Worm (Caenorhabditis elegans): Measurements from ENCODE around the gene Y49F6B.20.

Gene Y49F6B.20

ce11 chrII:3440641-3440926 lies 29.9 kb downstream of the Y49F6B.20 start, which contains the start of gene C16C8.17:
Gene C16C8.17, plus strand, starts transcription at chrII:3440827.
- TF ChIP-seq mls-2 (tag; optimal IDR thresholded peaks at IDR 0.05) (no peak), sptf-1 (tag; optimal IDR thresholded peaks at IDR 0.05) (no peak), bed-3 (GFP tag; optimal IDR thresholded peaks at IDR 0.05) (no peak), zip-8 (tag; optimal IDR thresholded peaks at IDR 0.05) (no peak), elt-1 (tag; optimal IDR thresholded peaks at IDR 0.05; ENCODE audit: borderline replicate concordance, insufficient read depth) (no peak), ceh-83 (GFP tag; optimal IDR thresholded peaks at IDR 0.05) (no peak), lin-13 (tag; optimal IDR thresholded peaks at IDR 0.05) (no peak), nhr-2 (tag; optimal IDR thresholded peaks at IDR 0.05) (no peak), M03D4.4 (tag; optimal IDR thresholded peaks at IDR 0.05) (no peak), mep-1 (tag; optimal IDR thresholded peaks at IDR 0.05) (no peak), unc-120 (tag; optimal IDR thresholded peaks at IDR 0.05; ENCODE audit: poor library complexity, severe bottlenecking) (no peak), ceh-39 (tag; optimal IDR thresholded peaks at IDR 0.05) (no peak), flh-1 (GFP tag; optimal IDR thresholded peaks at IDR 0.05) (no peak), nhr-12 (tag; optimal IDR thresholded peaks at IDR 0.05) (no peak), drap-1 (GFP tag; optimal IDR thresholded peaks at IDR 0.05) (no peak), nhr-28 (tag; optimal IDR thresholded peaks at IDR 0.05) (no peak), unc-39 (tag; optimal IDR thresholded peaks at IDR 0.05) (no peak), mab-5 (tag; optimal IDR thresholded peaks at IDR 0.05) (no peak), snpc-4 (tag; optimal IDR thresholded peaks at IDR 0.05) (no peak), tbx-8 (GFP tag; optimal IDR thresholded peaks at IDR 0.05) (no peak)

ce11 chrII:3439842-3440640 lies 30.4 kb downstream of the Y49F6B.20 start:
- no peak for TF ChIP-seq M03D4.4 (tag; optimal IDR thresholded peaks at IDR 0.05)
- no peak for TF ChIP-seq tbx-8 (GFP tag; optimal IDR thresholded peaks at IDR 0.05)
- peak; percentile 64 for TF ChIP-seq zip-8 (tag; optimal IDR thresholded peaks at IDR 0.05)

ce11 chrII:3439244-3439698 lies 31.2 kb downstream of the Y49F6B.20 start:
- TF ChIP-seq bed-3 (GFP tag; optimal IDR thresholded peaks at IDR 0.05): peak; percentile 33
- TF ChIP-seq hlh-1 (tag; optimal IDR thresholded peaks at IDR 0.05): no peak
- no peak for TF ChIP-seq unc-39 (tag; optimal IDR thresholded peaks at IDR 0.05)
- TF ChIP-seq ces-1 (GFP tag; optimal IDR thresholded peaks at IDR 0.05): no peak
- TF ChIP-seq elt-3 (tag; optimal IDR thresholded peaks at IDR 0.05): no peak
- peak; percentile 65 for TF ChIP-seq lin-32 (GFP tag; optimal IDR thresholded peaks at IDR 0.05)
- TF ChIP-seq ztf-11 (tag; optimal IDR thresholded peaks at IDR 0.05): no peak
- TF ChIP-seq nhr-2 (tag; optimal IDR thresholded peaks at IDR 0.05): no peak
- no peak for TF ChIP-seq ceh-43 (GFP tag; optimal IDR thresholded peaks at IDR 0.05)
- TF ChIP-seq drap-1 (GFP tag; optimal IDR thresholded peaks at IDR 0.05): peak; percentile 68
- TF ChIP-seq nhr-12 (tag; optimal IDR thresholded peaks at IDR 0.05): no peak
- no peak for TF ChIP-seq blmp-1 (tag; optimal IDR thresholded peaks at IDR 0.05)
- no peak for TF ChIP-seq snpc-4 (tag; optimal IDR thresholded peaks at IDR 0.05)
- TF ChIP-seq pha-4 (tag; optimal IDR thresholded peaks at IDR 0.05): no peak
- no peak for TF ChIP-seq nhr-76 (tag; optimal IDR thresholded peaks at IDR 0.05)
- TF ChIP-seq ceh-39 (tag; optimal IDR thresholded peaks at IDR 0.05): no peak
- peak; percentile 37 for TF ChIP-seq unc-120 (tag; optimal IDR thresholded peaks at IDR 0.05; ENCODE audit: poor library complexity, severe bottlenecking)
- TF ChIP-seq ham-2 (GFP tag; optimal IDR thresholded peaks at IDR 0.05): peak; percentile 68
- TF ChIP-seq flh-1 (GFP tag; optimal IDR thresholded peaks at IDR 0.05): peak; percentile 24
- TF ChIP-seq M03D4.4 (tag; optimal IDR thresholded peaks at IDR 0.05): peak; percentile 76
- no peak for TF ChIP-seq unc-62 (GFP tag; optimal IDR thresholded peaks at IDR 0.05)
- peak; percentile 55 for TF ChIP-seq sem-2 (GFP tag; optimal IDR thresholded peaks at IDR 0.05)
- TF ChIP-seq ceh-83 (GFP tag; optimal IDR thresholded peaks at IDR 0.05): peak; percentile 88
- no peak for TF ChIP-seq nhr-28 (tag; optimal IDR thresholded peaks at IDR 0.05)
- TF ChIP-seq mep-1 (tag; optimal IDR thresholded peaks at IDR 0.05): no peak
- TF ChIP-seq sptf-1 (tag; optimal IDR thresholded peaks at IDR 0.05): peak; percentile 71
- TF ChIP-seq zip-8 (tag; optimal IDR thresholded peaks at IDR 0.05): no peak
- no peak for TF ChIP-seq nhr-237 (tag; optimal IDR thresholded peaks at IDR 0.05)
- no peak for TF ChIP-seq mab-5 (tag; optimal IDR thresholded peaks at IDR 0.05)
- TF ChIP-seq mls-2 (tag; optimal IDR thresholded peaks at IDR 0.05): peak; percentile 64
- no peak for TF ChIP-seq lsy-2 (tag; optimal IDR thresholded peaks at IDR 0.05)
- TF ChIP-seq cnd-1 (tag; optimal IDR thresholded peaks at IDR 0.05): peak; percentile 66
- no peak for TF ChIP-seq tbx-8 (GFP tag; optimal IDR thresholded peaks at IDR 0.05)
- no peak for TF ChIP-seq lin-13 (tag; optimal IDR thresholded peaks at IDR 0.05)
- no peak for TF ChIP-seq elt-1 (tag; optimal IDR thresholded peaks at IDR 0.05; ENCODE audit: borderline replicate concordance, insufficient read depth)
